Worm (Caenorhabditis elegans) whole organism, young adult: ENCODE measurements around the gene F58E6.5.

ENCODE experiments used
- F23B12.7 ChIP-seq: sonication (generic microtip); optimal IDR thresholded peaks from 2 replicates; lab custom pipeline; 2017; ENCODE audit warnings: missing genetic modification characterization, mild to moderate bottlenecking, missing compliant biosample characterization, antibody characterized with exemption, moderate library complexity; ENCODE audit not compliant: insufficient read depth
- F52B5.7 ChIP-seq: sonication (generic microtip); optimal IDR thresholded peaks from 2 replicates; lab custom pipeline; 2016; ENCODE audit warnings: mild to moderate bottlenecking, missing genetic modification characterization, missing compliant biosample characterization
- K12H6.12 ChIP-seq: fragments of 200-800 bp; sonication (Bioruptor generic); optimal IDR thresholded peaks from 2 replicates; lab custom pipeline; 2018; ENCODE audit warnings: mild to moderate bottlenecking, missing genetic modification characterization, missing compliant biosample characterization
- ccch-3 ChIP-seq: fragments of 200-800 bp; sonication (Bioruptor generic); optimal IDR thresholded peaks from 2 replicates; lab custom pipeline; 2018; ENCODE audit warnings: mild to moderate bottlenecking, missing genetic modification characterization, missing compliant biosample characterization
- dpff-1 ChIP-seq: sonication (generic microtip); optimal IDR thresholded peaks from 2 replicates; lab custom pipeline; 2017; ENCODE audit warnings: mild to moderate bottlenecking, missing genetic modification characterization, missing compliant biosample characterization
- lin-35 ChIP-seq, 3 experiments: fragments of 150-350 bp in 2 of 3; sonication (generic microtip) in 1 of 3; optimal IDR thresholded peaks; 2 replicates each; lab custom pipeline; 2014 to 2018; ENCODE audit warnings: missing biosample characterization in 3 of 3, missing genetic modification characterization in 3 of 3, missing genetic modification reagents in 3 of 3
- rpc-1 ChIP-seq, 2 experiments: fragments of 150-350 bp in 1 of 2; sonication (generic microtip) in 1 of 2; optimal IDR thresholded peaks; 2 replicates each; lab custom pipeline; 2014 to 2018; ENCODE audit warnings: missing biosample characterization in 1 of 2, missing genetic modification characterization in 1 of 2, missing genetic modification reagents in 1 of 2, missing genotype in 1 of 2
- zim-3 ChIP-seq: sonication (generic microtip); optimal IDR thresholded peaks from 2 replicates; lab custom pipeline; 2017; ENCODE audit warnings: mild to moderate bottlenecking, missing genetic modification characterization, moderate library complexity, missing compliant biosample characterization

DNA sequence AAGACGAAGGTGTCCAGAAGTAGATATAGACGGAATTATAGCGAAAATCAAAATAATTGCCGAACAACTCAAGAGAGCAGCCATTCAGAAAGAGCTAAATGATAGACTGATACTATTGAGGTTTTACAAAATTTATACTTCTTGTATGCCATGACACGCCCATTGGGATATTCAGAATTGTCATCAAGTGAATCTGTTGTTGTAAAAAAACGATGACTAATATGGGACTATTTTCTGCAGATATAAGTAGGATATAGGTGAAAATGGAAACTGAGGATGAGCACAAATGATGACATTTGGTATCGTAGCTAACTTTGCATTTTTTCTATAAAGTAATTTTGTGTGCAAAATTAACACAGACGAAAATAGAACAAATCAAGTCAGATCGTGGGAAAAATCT, 1.4 kb upstream of the F58E6.5 start, which contains the start of gene F58E6.8:
- TF ChIP-seq dpff-1 (tag; lab: Kevin White, UChicago) (no peak), zim-3 (tag; lab: Kevin White, UChicago) (no peak), K12H6.12 (no peak), ccch-3 (GFP tag; lab: Kevin White, UChicago) (no peak), F23B12.7 (tag; lab: Kevin White, UChicago) (no peak), lin-35 (GFP tag; optimal IDR thresholded peaks at IDR 0.05; lab: Kevin White, UChicago) (no peak), F52B5.7 (no peak), rpc-1 (optimal IDR thresholded peaks at IDR 0.05; lab: Kevin White, UChicago) (no peak), rpc-1 (tag; optimal IDR thresholded peaks at IDR 0.05; lab: Kevin White, UChicago) (no peak)
